Fruit fly (Drosophila melanogaster) whole organism, wandering third instar larva: ENCODE measurements around the gene Rab9E.
"Not testable (repeated sequence)": the region's sequence is repeated elsewhere in the genome, so short reads cannot be mapped to it uniquely, and the experiment has no call there.

Source experiments
- Abd-B ChIP-seq: fragments of >200 bp; optimal IDR thresholded peaks from 2 replicates; lab custom pipeline; 2017; ENCODE audit warnings: missing biosample characterization, missing genetic modification characterization
- CG32264 ChIP-seq: fragments of 200-800 bp; sonication (Bioruptor generic); optimal IDR thresholded peaks from 2 replicates; lab custom pipeline; 2016; ENCODE audit warnings: missing biosample characterization, missing genetic modification characterization
- CG9705 ChIP-seq: fragments of 200-800 bp; sonication (Bioruptor generic); optimal IDR thresholded peaks from 2 replicates; lab custom pipeline; 2018; ENCODE audit warnings: missing biosample characterization, mild to moderate bottlenecking, missing genetic modification characterization
- CrebA ChIP-seq: fragments of 200-800 bp; sonication (Bioruptor generic); optimal IDR thresholded peaks from 2 replicates; lab custom pipeline; 2016; ENCODE audit warnings: missing biosample characterization, mild to moderate bottlenecking, missing genetic modification characterization, borderline replicate concordance
- Dfd ChIP-seq: fragments of >200 bp; optimal IDR thresholded peaks from 2 replicates; lab custom pipeline; 2017; ENCODE audit warnings: missing biosample characterization, missing genetic modification characterization
- Dif ChIP-seq: fragments of 200-275, 200-300 bp; sonication (Bioruptor generic); optimal IDR thresholded peaks from 2 replicates; lab custom pipeline; 2018; ENCODE audit warnings: missing biosample characterization, missing genetic modification characterization; ENCODE audit not compliant: partially characterized antibody
- HLH106 ChIP-seq: fragments of 200-800 bp; optimal IDR thresholded peaks from 3 replicates; lab custom pipeline; 2019; ENCODE audit warnings: missing biosample characterization, mild to moderate bottlenecking, missing genetic modification characterization, moderate library complexity
- Hr78 ChIP-seq: fragments of >200 bp; optimal IDR thresholded peaks from 2 replicates; lab custom pipeline; 2017; ENCODE audit warnings: missing biosample characterization, missing genetic modification characterization
- Hr83 ChIP-seq: fragments of 200-300 bp; sonication (Bioruptor generic); optimal IDR thresholded peaks from 2 replicates; lab custom pipeline; 2016; ENCODE audit warnings: missing biosample characterization, mild to moderate bottlenecking, missing genetic modification characterization, moderate library complexity; ENCODE audit not compliant: poor library complexity, severe bottlenecking
- Jra ChIP-seq: sonication (Bioruptor generic); optimal IDR thresholded peaks from 2 replicates; lab custom pipeline; 2016; ENCODE audit warnings: missing biosample characterization, missing genetic modification characterization
- Mio ChIP-seq: sonication (Bioruptor generic); optimal IDR thresholded peaks from 2 replicates; lab custom pipeline; 2016; ENCODE audit warnings: missing biosample characterization, missing genetic modification characterization
- Myc ChIP-seq: fragments of >200 bp; optimal IDR thresholded peaks from 2 replicates; lab custom pipeline; 2017
- N ChIP-seq: fragments of >200 bp; optimal IDR thresholded peaks from 2 replicates; lab custom pipeline; 2018; ENCODE audit warnings: missing biosample characterization, missing external identifiers, missing genetic modification characterization
- OdsH ChIP-seq: fragments of 200-800 bp; sonication (Bioruptor generic); optimal IDR thresholded peaks from 2 replicates; lab custom pipeline; 2016; ENCODE audit warnings: missing biosample characterization, mild to moderate bottlenecking, missing genetic modification characterization
- Rel ChIP-seq, 2 experiments: fragments of 200-800 bp; sonication (Bioruptor generic) in 1 of 2; optimal IDR thresholded peaks; 2 replicates in 1 of 2; 3 replicates in 1 of 2; lab custom pipeline; 2016 to 2019; ENCODE audit warnings: mild to moderate bottlenecking in 2 of 2, missing biosample characterization in 2 of 2, missing genetic modification characterization in 2 of 2, moderate library complexity in 1 of 2
- Sp1 ChIP-seq: fragments of 200-800 bp; sonication (Bioruptor generic); optimal IDR thresholded peaks from 3 replicates; lab custom pipeline; 2019; ENCODE audit warnings: missing biosample characterization, mild to moderate bottlenecking, missing genetic modification characterization, moderate library complexity
- brk ChIP-seq: fragments of 200-800 bp; sonication (Bioruptor generic); optimal IDR thresholded peaks from 2 replicates; lab custom pipeline; 2016; ENCODE audit warnings: missing biosample characterization, mild to moderate bottlenecking, missing genetic modification characterization
- dl ChIP-seq, 2 experiments: fragments of 175-275, 200-275 bp in 1 of 2; fragments of 200-275 bp in 1 of 2; sonication (Bioruptor generic); optimal IDR thresholded peaks; lab custom pipeline; 2018; ENCODE audit warnings: mild to moderate bottlenecking in 2 of 2, missing biosample characterization in 2 of 2, missing genetic modification characterization in 2 of 2, moderate library complexity in 2 of 2; ENCODE audit not compliant: partially characterized antibody in 2 of 2, insufficient read depth in 1 of 2
- dmrt93B ChIP-seq: fragments of 200-800 bp; sonication (Bioruptor generic); optimal IDR thresholded peaks from 2 replicates; lab custom pipeline; 2018; ENCODE audit warnings: missing biosample characterization, mild to moderate bottlenecking, missing genetic modification characterization
- dsf ChIP-seq: sonication (Bioruptor generic); optimal IDR thresholded peaks from 2 replicates; lab custom pipeline; 2016; ENCODE audit warnings: missing biosample characterization, missing genetic modification characterization, borderline replicate concordance
- ey ChIP-seq: fragments of 200-800 bp; sonication (Bioruptor generic); optimal IDR thresholded peaks from 2 replicates; lab custom pipeline; 2016; ENCODE audit warnings: missing biosample characterization, missing genetic modification characterization
- foxo ChIP-seq, 2 experiments: fragments of 200-800 bp; sonication (Bioruptor generic); optimal IDR thresholded peaks; 2 replicates in 1 of 2; 3 replicates in 1 of 2; lab custom pipeline; 2016 to 2017; ENCODE audit warnings: missing biosample characterization in 2 of 2, missing genetic modification characterization in 2 of 2
- fru ChIP-seq: fragments of 200-800 bp; sonication (Bioruptor generic); optimal IDR thresholded peaks from 3 replicates; lab custom pipeline; 2016; ENCODE audit warnings: missing biosample characterization, mild to moderate bottlenecking, missing genetic modification characterization
- h ChIP-seq: fragments of 200-800 bp; sonication (Bioruptor generic); optimal IDR thresholded peaks from 3 replicates; lab custom pipeline; 2016; ENCODE audit warnings: missing biosample characterization, mild to moderate bottlenecking, missing genetic modification characterization
- jim ChIP-seq: fragments of 175-275, 200-325 bp; sonication (Bioruptor generic); optimal IDR thresholded peaks from 2 replicates; lab custom pipeline; 2016; ENCODE audit warnings: missing biosample characterization, mild to moderate bottlenecking, missing genetic modification characterization
- lola ChIP-seq: fragments of >200 bp; optimal IDR thresholded peaks from 2 replicates; lab custom pipeline; 2017; ENCODE audit warnings: missing biosample characterization, missing genetic modification characterization
- pan ChIP-seq: fragments of >200 bp; optimal IDR thresholded peaks from 2 replicates; lab custom pipeline; 2017
- psq ChIP-seq: fragments of 200-800 bp; sonication (Bioruptor generic); optimal IDR thresholded peaks from 3 replicates; lab custom pipeline; 2017; ENCODE audit warnings: missing biosample characterization, mild to moderate bottlenecking, missing genetic modification characterization, moderate library complexity
- rgr ChIP-seq: fragments of 200-800 bp; sonication (Bioruptor generic); optimal IDR thresholded peaks from 3 replicates; lab custom pipeline; 2016; ENCODE audit warnings: missing biosample characterization, mild to moderate bottlenecking, missing genetic modification characterization
- sage ChIP-seq: fragments of 200-800 bp; sonication (Bioruptor generic); optimal IDR thresholded peaks from 2 replicates; lab custom pipeline; 2016; ENCODE audit warnings: missing biosample characterization, mild to moderate bottlenecking, missing genetic modification characterization
- tai ChIP-seq: sonication (Bioruptor generic); optimal IDR thresholded peaks from 2 replicates; lab custom pipeline; 2016; ENCODE audit warnings: missing biosample characterization, missing genetic modification characterization
- usp ChIP-seq: fragments of >200 bp; optimal IDR thresholded peaks from 2 replicates; lab custom pipeline; 2017; ENCODE audit warnings: missing biosample characterization, missing genetic modification characterization
- woc ChIP-seq: sonication (Bioruptor generic); optimal IDR thresholded peaks from 2 replicates; lab custom pipeline; 2016; ENCODE audit warnings: missing biosample characterization, mild to moderate bottlenecking, missing genetic modification characterization

The Rab9E gene

dm6 chrX:10661743-10662142, at the start of gene Rab9E:
TSS of gene Rab9E (minus strand) at chrX:10661843.
- not testable (repeated sequence) for TF ChIP-seq Myc (lab: Kevin White, UChicago); CG9705 (GFP tag; lab: Kevin White, UChicago); rgr (GFP tag; lab: Kevin White, UChicago)

- no peak for TF ChIP-seq woc (GFP tag; lab: Kevin White, UChicago)
- TF ChIP-seq Jra (GFP tag; lab: Kevin White, UChicago) = no peak
- TF ChIP-seq jim (GFP tag; lab: Kevin White, UChicago) = no peak
- TF ChIP-seq foxo (GFP tag; optimal IDR thresholded peaks at IDR 0.05; lab: Kevin White, UChicago) = peak in 1 of 2 experiments; percentile 0
- TF ChIP-seq OdsH (GFP tag; lab: Kevin White, UChicago) = no peak
- peak; percentile 14 for TF ChIP-seq Dfd
- TF ChIP-seq usp (GFP tag; lab: Kevin White, UChicago) = no peak
- no peak for TF ChIP-seq dmrt93B (GFP tag; lab: Kevin White, UChicago)
- TF ChIP-seq lola = no peak
- no peak for TF ChIP-seq sage (GFP tag; lab: Kevin White, UChicago)
- TF ChIP-seq CG32264 = no peak
- no peak for TF ChIP-seq tai (GFP tag; lab: Kevin White, UChicago)
- TF ChIP-seq psq (GFP tag; lab: Kevin White, UChicago) = no peak
- TF ChIP-seq dl (GFP tag; optimal IDR thresholded peaks at IDR 0.05; lab: Kevin White, UChicago; ENCODE audit: insufficient read depth in 1 of 2, partially characterized antibody in 2 of 2) = no peak
- peak; percentile 7 for TF ChIP-seq HLH106
- no peak for TF ChIP-seq dsf
- no peak for TF ChIP-seq Hr83 (GFP tag; lab: Kevin White, UChicago)
- TF ChIP-seq fru = no peak
- TF ChIP-seq ey (GFP tag; lab: Kevin White, UChicago) = no peak
- TF ChIP-seq CG9705 (GFP tag; lab: Kevin White, UChicago) = no peak
- no peak for TF ChIP-seq pan (lab: Kevin White, UChicago)
These were observed 36.1 kb upstream of the Rab9E start for dm6 chrX:10697731-10698130.

- TF ChIP-seq Rel (GFP tag; optimal IDR thresholded peaks at IDR 0.05; lab: Kevin White, UChicago) (no peak), Rel (tag; optimal IDR thresholded peaks at IDR 0.05; lab: Kevin White, UChicago) (no peak), jim (GFP tag; lab: Kevin White, UChicago) (no peak), dmrt93B (GFP tag; lab: Kevin White, UChicago) (no peak), ey (GFP tag; lab: Kevin White, UChicago) (no peak), brk (GFP tag; lab: Kevin White, UChicago) (no peak), pan (lab: Kevin White, UChicago) (no peak), Myc (lab: Kevin White, UChicago) (no peak), N (GFP tag; lab: Kevin White, UChicago) (no peak), Hr78 (GFP tag; lab: Kevin White, UChicago) (no peak), woc (GFP tag; lab: Kevin White, UChicago) (no peak), sage (GFP tag; lab: Kevin White, UChicago) (no peak)
These were observed 11.7 kb upstream of the Rab9E start, which contains the start of gene CG12637 for dm6 chrX:10673366-10673765. TSS of gene CG12637 (minus strand) at chrX:10673466.

- no peak for TF ChIP-seq Hr78 (GFP tag; lab: Kevin White, UChicago)
- no peak for TF ChIP-seq jim (GFP tag; lab: Kevin White, UChicago)
- no peak for TF ChIP-seq fru
- no peak for TF ChIP-seq Hr83 (GFP tag; lab: Kevin White, UChicago)
- TF ChIP-seq N (GFP tag; lab: Kevin White, UChicago) = no peak
- no peak for TF ChIP-seq Myc (lab: Kevin White, UChicago)
- TF ChIP-seq Rel (GFP tag; optimal IDR thresholded peaks at IDR 0.05; lab: Kevin White, UChicago) = no peak
- no peak for TF ChIP-seq Rel (tag; optimal IDR thresholded peaks at IDR 0.05; lab: Kevin White, UChicago)
- no peak for TF ChIP-seq lola
These were observed 4.3 kb downstream of the Rab9E start, which contains the start of gene CG2111 for dm6 chrX:10657380-10657779. TSS of gene CG2111 (plus strand) at chrX:10657680.

dm6 chrX:10656216-10656615, 5.4 kb downstream of the Rab9E start:
- TF ChIP-seq lola = no peak
- no peak for TF ChIP-seq Abd-B (GFP tag; lab: Kevin White, UChicago)
- no peak for TF ChIP-seq h (GFP tag; lab: Kevin White, UChicago)
- no peak for TF ChIP-seq CrebA
- no peak for TF ChIP-seq Sp1 (GFP tag; lab: Kevin White, UChicago)
- no peak for TF ChIP-seq Rel (GFP tag; optimal IDR thresholded peaks at IDR 0.05; lab: Kevin White, UChicago)
- no peak for TF ChIP-seq Rel (tag; optimal IDR thresholded peaks at IDR 0.05; lab: Kevin White, UChicago)
- no peak for TF ChIP-seq Mio (GFP tag; lab: Kevin White, UChicago)
- TF ChIP-seq Hr83 (GFP tag; lab: Kevin White, UChicago) = no peak
- no peak for TF ChIP-seq Dif
